Worm (Caenorhabditis elegans): ENCODE measurements around the gene F22E5.1.
"Not testable (repeated sequence)": the region's sequence is repeated elsewhere in the genome, so short reads cannot be mapped to it uniquely, and the experiment has no call there.

F22E5.1 gene

ce11 chrII:2659364-2659763 is 14.2 kb upstream of the F22E5.1 start, which contains the start of gene gcy-21:
TSS of gene gcy-21 (plus strand) at chrII:2659664.
- TF ChIP-seq unc-62 (GFP tag; optimal IDR thresholded peaks at IDR 0.05): no peak

- TF ChIP-seq unc-62 (GFP tag; optimal IDR thresholded peaks at IDR 0.05): not testable (repeated sequence)
Measured at ce11 chrII:2665081-2665480, 8.5 kb upstream of the F22E5.1 start, which contains the start of gene F22E5.2. TSS of gene F22E5.2 (plus strand) at chrII:2665381.

ce11 chrII:2665606-2666005 is 8.0 kb upstream of the F22E5.1 start, which contains the start of gene F22E5.22:
TSS of gene F22E5.22 (plus strand) at chrII:2665906.
- TF ChIP-seq unc-62 (GFP tag; optimal IDR thresholded peaks at IDR 0.05): no peak

DNA sequence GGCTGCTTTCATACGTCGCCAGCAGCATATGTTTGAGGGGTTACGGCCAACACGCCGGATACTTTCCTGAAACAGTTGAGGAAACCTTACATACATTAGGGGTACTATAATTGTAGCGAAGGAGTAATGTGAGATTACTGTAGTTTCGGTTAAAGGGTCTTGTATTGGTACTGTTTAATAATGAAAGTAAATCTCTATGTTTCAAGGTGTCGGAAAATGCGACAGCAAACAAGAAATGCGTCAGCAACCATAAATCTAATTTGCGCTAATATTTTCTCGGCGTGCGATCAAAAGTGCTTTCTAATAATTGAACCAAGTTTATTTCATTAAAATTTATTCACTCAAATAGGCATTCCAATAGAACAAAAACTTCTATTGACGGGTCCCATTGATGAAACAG is 1.3 kb upstream of the F22E5.1 start, which contains the start of gene sri-57:
sri-57 (minus strand) TSS at position 101 of the 400 bp plus-strand sequence.
- TF ChIP-seq unc-62 (GFP tag; optimal IDR thresholded peaks at IDR 0.05): not testable (repeated sequence)

ce11 chrII:2677534-2678168 is 4.1 kb downstream of the F22E5.1 start, which contains the start of gene F22E5.17:
TSS of gene F22E5.17 (plus strand) at chrII:2678041.
- no peak for TF ChIP-seq unc-62 (GFP tag; optimal IDR thresholded peaks at IDR 0.05)

ce11 chrII:2681118-2681517 is 7.5 kb downstream of the F22E5.1 start, which contains the start of gene F34D6.1:
TSS of gene F34D6.1 (minus strand) at chrII:2681218.
- no peak for TF ChIP-seq unc-62 (GFP tag; optimal IDR thresholded peaks at IDR 0.05)

DNA sequence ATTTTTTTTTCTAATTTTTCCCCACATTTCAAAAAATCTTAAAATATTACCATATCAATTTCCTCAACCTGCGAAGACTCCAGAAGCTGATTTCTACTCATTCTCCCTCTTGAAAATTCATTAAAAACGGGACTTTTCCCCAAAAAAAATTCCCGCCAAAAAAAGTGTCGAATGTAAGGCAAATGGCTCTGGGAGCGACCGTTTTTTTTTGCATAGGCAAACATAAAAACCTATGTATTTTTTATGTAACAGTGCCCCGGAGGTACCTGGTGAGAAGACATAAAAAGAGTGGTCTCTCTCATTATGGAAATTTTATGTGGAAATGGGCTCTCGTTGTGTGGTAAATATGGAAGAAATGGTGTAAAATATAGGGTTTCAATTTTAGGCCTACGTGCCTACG is 10.6 kb downstream of the F22E5.1 start, which contains the start of gene ceh-87:
ceh-87 (minus strand) TSS at position 101 of the 400 bp plus-strand sequence.
- TF ChIP-seq unc-62 (GFP tag; optimal IDR thresholded peaks at IDR 0.05): no peak

ce11 chrII:2684783-2685182 is 11.2 kb downstream of the F22E5.1 start:
- TF ChIP-seq unc-62 (GFP tag; optimal IDR thresholded peaks at IDR 0.05): no peak

- TF ChIP-seq unc-62 (GFP tag; optimal IDR thresholded peaks at IDR 0.05): no peak
Measured at ce11 chrII:2686985-2687675, 13.6 kb downstream of the F22E5.1 start, which contains the start of the genes sup-9 and nspf-1. TSS of gene sup-9 (minus strand) at chrII:2687027. TSS of gene nspf-1 (plus strand) at chrII:2687625.

- not testable (repeated sequence) for TF ChIP-seq unc-62 (GFP tag; optimal IDR thresholded peaks at IDR 0.05)
Measured at ce11 chrII:2688616-2689015, 15.0 kb downstream of the F22E5.1 start, which contains the start of gene nspf-2. TSS of gene nspf-2 (plus strand) at chrII:2688916.

DNA sequence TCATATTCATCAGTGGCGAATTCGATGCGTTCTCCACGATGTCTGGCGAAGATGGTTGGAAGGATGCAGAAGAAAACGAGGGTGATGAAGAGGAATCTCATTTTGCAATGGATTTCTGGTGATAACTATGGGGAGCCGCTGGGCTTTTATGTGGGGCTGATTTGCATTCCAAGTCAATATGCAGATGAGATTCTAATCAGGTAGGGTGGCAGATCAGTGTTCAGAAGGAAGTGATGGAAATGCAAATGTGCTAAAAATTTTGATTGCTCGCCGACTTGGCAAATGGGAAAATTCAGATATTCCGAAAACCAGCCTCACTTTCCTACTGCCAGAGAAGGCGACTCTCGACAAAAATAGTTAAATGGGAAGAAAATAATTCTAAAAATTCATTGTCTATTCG is 16.5 kb downstream of the F22E5.1 start, which contains the start of gene nspf-3:
nspf-3 (minus strand) TSS at position 101 of the 400 bp plus-strand sequence.
- TF ChIP-seq unc-62 (GFP tag; optimal IDR thresholded peaks at IDR 0.05): no peak

DNA sequence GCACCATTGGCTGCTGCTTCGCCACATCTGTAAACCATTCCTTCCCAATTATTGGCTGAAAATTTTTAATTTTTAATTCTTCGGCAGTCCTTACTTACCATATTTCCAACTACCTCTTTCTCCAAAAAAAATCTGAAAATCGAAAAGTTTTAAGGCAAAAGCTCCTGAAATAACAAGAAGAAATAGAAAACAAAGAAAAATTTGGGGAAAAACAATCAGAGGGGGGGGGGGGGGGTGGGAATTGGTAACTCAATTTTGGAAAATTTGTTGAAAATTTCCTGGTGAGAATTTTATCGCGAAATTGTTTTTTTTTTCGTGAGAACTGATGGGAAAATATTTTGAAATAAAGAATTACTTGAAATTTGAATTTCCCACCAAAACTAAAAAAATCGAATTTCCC is 18.9 kb downstream of the F22E5.1 start, which contains the start of gene set-11:
set-11 (minus strand) TSS at position 101 of the 400 bp plus-strand sequence.
- TF ChIP-seq unc-62 (GFP tag; optimal IDR thresholded peaks at IDR 0.05): no peak

DNA sequence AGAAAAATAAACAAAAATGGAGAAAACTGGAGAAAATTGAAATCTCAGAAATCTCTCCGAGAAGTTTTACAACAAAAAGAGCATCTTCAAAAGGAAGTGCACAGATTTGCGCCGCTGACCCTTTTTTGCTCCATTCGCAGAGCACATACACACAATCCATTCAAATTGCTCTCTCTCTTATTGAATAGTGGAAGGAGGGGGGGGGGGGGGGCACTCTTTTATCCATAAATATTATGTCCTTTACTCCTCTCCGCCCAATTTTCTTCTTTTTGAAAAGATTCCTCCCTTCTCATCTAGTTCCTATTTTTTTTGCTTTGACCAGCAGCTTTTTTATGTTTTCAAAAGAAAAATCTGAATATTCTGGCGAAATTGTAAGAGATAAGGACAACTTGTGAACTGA is 21.5 kb downstream of the F22E5.1 start:
- no peak for TF ChIP-seq unc-62 (GFP tag; optimal IDR thresholded peaks at IDR 0.05)

- TF ChIP-seq unc-62 (GFP tag; optimal IDR thresholded peaks at IDR 0.05): no peak
Measured at ce11 chrII:2698378-2698777, 24.8 kb downstream of the F22E5.1 start, which contains the start of gene sri-62. TSS of gene sri-62 (minus strand) at chrII:2698478.

DNA sequence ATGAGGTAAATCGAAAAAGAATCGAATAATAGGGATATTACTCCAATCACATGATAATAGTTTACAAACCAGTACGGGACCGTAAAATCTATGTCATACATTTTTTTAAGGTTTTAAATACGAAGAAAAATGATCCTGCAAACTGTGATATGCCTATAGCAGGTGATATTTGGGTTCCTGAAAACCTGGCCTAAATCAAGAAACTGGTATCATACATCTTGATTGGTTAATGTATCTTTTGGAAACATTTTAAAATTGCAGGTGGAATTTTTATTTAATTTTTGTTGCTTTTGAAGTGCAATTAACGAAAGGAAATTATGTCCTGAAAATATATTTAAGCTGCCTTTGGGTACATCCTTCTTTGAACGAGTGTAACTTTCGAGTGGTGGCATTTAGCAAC is 26.7 kb downstream of the F22E5.1 start, which contains the start of gene sri-61:
sri-61 (minus strand) TSS at position 101 of the 400 bp plus-strand sequence.
- TF ChIP-seq unc-62 (GFP tag; optimal IDR thresholded peaks at IDR 0.05): no peak

DNA sequence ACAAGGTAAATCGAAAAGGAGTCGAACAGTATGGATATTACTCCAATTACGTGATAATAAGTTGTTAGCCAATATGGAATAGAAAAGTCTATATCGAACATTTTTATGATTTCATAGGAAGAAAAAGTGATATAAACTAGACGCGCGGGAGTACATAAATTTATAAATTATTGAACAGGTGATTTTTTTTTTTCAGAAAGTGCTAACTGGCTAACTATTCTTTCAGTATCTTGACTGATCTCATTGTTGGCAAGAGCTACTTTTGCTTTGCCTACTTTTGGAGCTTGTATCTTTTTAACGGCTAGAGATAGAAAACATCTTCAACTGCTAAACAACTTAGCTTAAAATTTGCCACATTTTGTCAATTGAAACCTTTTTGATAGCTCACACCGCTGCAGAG is 29.2 kb downstream of the F22E5.1 start, which contains the start of gene sri-60:
sri-60 (minus strand) TSS at position 101 of the 400 bp plus-strand sequence.
- no peak for TF ChIP-seq unc-62 (GFP tag; optimal IDR thresholded peaks at IDR 0.05)

Data from whole organism, dauer.